Worm (Caenorhabditis elegans) whole organism, L1 larva: ENCODE data around the gene copb-1.

ENCODE experiments used
- C04F5.9 ChIP-seq: sonication (generic microtip); optimal IDR thresholded peaks from 2 replicates; lab custom pipeline; 2016; ENCODE audit warnings: missing genetic modification characterization, missing compliant biosample characterization
- F16B12.6 ChIP-seq: fragments of 150-350 bp; optimal IDR thresholded peaks from 2 replicates; lab custom pipeline; 2014; ENCODE audit warnings: missing biosample characterization, missing genetic modification characterization
- alr-1 ChIP-seq: fragments of 200-800 bp; sonication (Bioruptor generic); optimal IDR thresholded peaks from 2 replicates; lab custom pipeline; 2018; ENCODE audit warnings: borderline replicate concordance, mild to moderate bottlenecking, missing genetic modification characterization, missing compliant biosample characterization
- ama-1 ChIP-seq: fragments of 150-350 bp; optimal IDR thresholded peaks from 2 replicates; lab custom pipeline; 2014
- ceh-63 ChIP-seq: fragments of 200-800 bp; sonication (Bioruptor generic); optimal IDR thresholded peaks from 2 replicates; lab custom pipeline; 2018; ENCODE audit warnings: mild to moderate bottlenecking, missing genetic modification characterization, missing compliant biosample characterization
- ceh-8 ChIP-seq: fragments of 200-800 bp; sonication (Bioruptor generic); optimal IDR thresholded peaks from 2 replicates; lab custom pipeline; 2018; ENCODE audit warnings: mild to moderate bottlenecking, missing genetic modification characterization, moderate library complexity, missing compliant biosample characterization
- ceh-82 ChIP-seq, 3 experiments: fragments of 150-350 bp in 1 of 3; sonication (generic microtip) in 2 of 3; optimal IDR thresholded peaks; 2 replicates each; lab custom pipeline; 2014 to 2017; ENCODE audit warnings: missing biosample characterization in 3 of 3, missing genetic modification characterization in 3 of 3
- ceh-88 ChIP-seq: fragments of 200-800 bp; sonication (Bioruptor generic); IDR thresholded peaks from 2 replicates; pipeline ENCODE4 v1.3.6; 2022; ENCODE audit warnings: missing genetic modification characterization, missing compliant biosample characterization
- dpl-1 ChIP-seq, 3 experiments: fragments of 150-350 bp in 2 of 3; sonication (generic microtip) in 1 of 3; optimal IDR thresholded peaks; 2 replicates each; lab custom pipeline; 2014 to 2017; ENCODE audit warnings: missing biosample characterization in 3 of 3, missing genetic modification characterization in 3 of 3, missing genetic modification reagents in 3 of 3
- dsc-1 ChIP-seq: sonication (generic microtip); optimal IDR thresholded peaks from 2 replicates; lab custom pipeline; 2016; ENCODE audit warnings: mild to moderate bottlenecking, missing genetic modification characterization, missing compliant biosample characterization
- efl-1 ChIP-seq, 4 experiments: fragments of 150-350 bp; optimal IDR thresholded peaks in 3 of 4; peaks in 1 of 4; 1 replicate in 1 of 4; 2 replicates in 3 of 4; lab custom pipeline; 2014; ENCODE audit warnings: missing biosample characterization in 2 of 4, missing genetic modification characterization in 2 of 4, missing genetic modification reagents in 2 of 4
- egl-13 ChIP-seq: sonication (generic microtip); optimal IDR thresholded peaks from 2 replicates; lab custom pipeline; 2016; ENCODE audit warnings: missing genotype, missing genetic modification reagents, missing genetic modification characterization, missing compliant biosample characterization
- elt-3 ChIP-seq, 6 experiments: fragments of 150-350 bp in 1 of 6; sonication (generic microtip); optimal IDR thresholded peaks; 2 replicates each; lab custom pipeline; 2017 to 2018; ENCODE audit warnings: missing biosample characterization in 6 of 6, missing genetic modification characterization in 6 of 6, inconsistent platforms in 1 of 6
- ets-5 ChIP-seq: fragments of 200-800 bp; sonication (Bioruptor generic); IDR thresholded peaks from 2 replicates; pipeline ENCODE4 v1.3.6; 2022; ENCODE audit warnings: missing genetic modification characterization, missing compliant biosample characterization
- fkh-8 ChIP-seq: sonication (generic microtip); optimal IDR thresholded peaks from 2 replicates; lab custom pipeline; 2016; ENCODE audit warnings: mild to moderate bottlenecking, missing genetic modification characterization, missing compliant biosample characterization
- fos-1 ChIP-seq: fragments of 150-350 bp; optimal IDR thresholded peaks from 2 replicates; lab custom pipeline; 2014; ENCODE audit warnings: missing biosample characterization, missing genetic modification characterization
- hlh-17 ChIP-seq: fragments of 200-800 bp; sonication (Bioruptor generic); optimal IDR thresholded peaks from 2 replicates; lab custom pipeline; 2018; ENCODE audit warnings: missing genetic modification characterization, mild to moderate bottlenecking, missing compliant biosample characterization, moderate library complexity, borderline replicate concordance
- hlh-4 ChIP-seq: sonication (generic microtip); optimal IDR thresholded peaks from 2 replicates; lab custom pipeline; 2016; ENCODE audit warnings: mild to moderate bottlenecking, missing genetic modification characterization, missing compliant biosample characterization
- lin-13 ChIP-seq: fragments of 150-350 bp; optimal IDR thresholded peaks from 2 replicates; lab custom pipeline; 2014; ENCODE audit warnings: missing biosample characterization, missing genetic modification reagents, missing genetic modification characterization
- lin-15B ChIP-seq: fragments of 150-350 bp; sonication (generic microtip); optimal IDR thresholded peaks from 3 replicates; lab custom pipeline; 2014; ENCODE audit warnings: missing biosample characterization, missing genetic modification characterization
- lin-35 ChIP-seq, 2 experiments: fragments of 150-350 bp; optimal IDR thresholded peaks; 2 replicates each; lab custom pipeline; 2014; ENCODE audit warnings: missing biosample characterization in 2 of 2, missing genetic modification characterization in 2 of 2, missing genetic modification reagents in 2 of 2
- lsy-2 ChIP-seq, 2 experiments: fragments of 150-350 bp; optimal IDR thresholded peaks; 2 replicates each; lab custom pipeline; 2014; ENCODE audit warnings: missing biosample characterization in 2 of 2, missing genetic modification characterization in 2 of 2
- mdl-1 ChIP-seq, 2 experiments: fragments of 150-350 bp; optimal IDR thresholded peaks; 2 replicates each; lab custom pipeline; 2014 to 2017; ENCODE audit warnings: missing biosample characterization in 2 of 2, missing genetic modification characterization in 2 of 2, inconsistent platforms in 1 of 2
- nhr-19 ChIP-seq: fragments of 200-800 bp; sonication (Bioruptor generic); conservative IDR thresholded peaks from 2 replicates; pipeline ENCODE4 v1.3.6; 2022; ENCODE audit warnings: missing genetic modification characterization, missing compliant biosample characterization
- nhr-237 ChIP-seq: fragments of 150-350 bp; optimal IDR thresholded peaks from 2 replicates; lab custom pipeline; 2014; ENCODE audit warnings: missing biosample characterization, missing genetic modification characterization
- nhr-76 ChIP-seq: sonication (generic microtip); optimal IDR thresholded peaks from 2 replicates; lab custom pipeline; 2017; ENCODE audit warnings: missing biosample characterization, missing genetic modification characterization
- nhr-84 ChIP-seq: sonication (generic microtip); optimal IDR thresholded peaks from 2 replicates; lab custom pipeline; 2017; ENCODE audit warnings: missing biosample characterization, missing genetic modification characterization
- nhr-90 ChIP-seq: sonication (generic microtip); optimal IDR thresholded peaks from 2 replicates; lab custom pipeline; 2016; ENCODE audit warnings: mild to moderate bottlenecking, missing genetic modification characterization, missing compliant biosample characterization; ENCODE audit not compliant: poor library complexity
- pqm-1 ChIP-seq: sonication (generic microtip); optimal IDR thresholded peaks from 3 replicates; lab custom pipeline; 2017; ENCODE audit warnings: missing biosample characterization, missing genetic modification characterization
- skn-1 ChIP-seq: fragments of 150-350 bp; optimal IDR thresholded peaks from 2 replicates; lab custom pipeline; 2014; ENCODE audit warnings: missing biosample characterization, missing genetic modification characterization
- sup-37 ChIP-seq: fragments of 200-800 bp; sonication (Bioruptor generic); optimal IDR thresholded peaks from 2 replicates; lab custom pipeline; 2018; ENCODE audit warnings: mild to moderate bottlenecking, missing genetic modification characterization, missing compliant biosample characterization
- swsn-7 ChIP-seq: sonication (generic microtip); optimal IDR thresholded peaks from 2 replicates; lab custom pipeline; 2016; ENCODE audit warnings: missing genetic modification characterization, missing compliant biosample characterization
- tlp-1 ChIP-seq: fragments of 150-350 bp; optimal IDR thresholded peaks from 2 replicates; lab custom pipeline; 2014; ENCODE audit warnings: missing biosample characterization, missing genetic modification characterization
- unc-98 ChIP-seq: fragments of 200-800 bp; sonication (Bioruptor generic); IDR thresholded peaks from 2 replicates; pipeline ENCODE4 v1.3.6; 2022; ENCODE audit warnings: missing genetic modification characterization, missing compliant biosample characterization
- xbp-1 ChIP-seq: sonication (generic microtip); optimal IDR thresholded peaks from 2 replicates; lab custom pipeline; 2016; ENCODE audit warnings: missing genetic modification characterization, missing compliant biosample characterization

Gene copb-1

DNA sequence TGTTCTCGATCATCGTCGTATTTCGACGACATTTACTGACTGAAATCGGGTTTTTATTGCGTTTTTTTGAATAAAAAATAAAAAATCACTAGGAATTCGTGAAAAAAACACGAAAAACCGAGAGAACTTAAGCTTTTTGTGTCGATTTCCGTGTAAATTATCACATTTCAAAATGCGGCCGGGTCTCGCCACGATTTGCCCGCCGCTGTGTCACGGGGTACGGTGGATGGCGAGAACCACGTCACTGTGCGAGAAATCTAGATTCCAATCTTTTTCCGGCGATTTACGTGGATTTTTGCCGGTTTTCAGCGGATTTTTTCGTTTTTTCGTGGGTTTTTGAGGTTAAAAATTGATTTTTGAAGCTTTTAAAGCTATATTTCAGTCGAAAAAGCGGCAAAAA is 1.7 kb upstream of the copb-1 start, which contains the start of gene Y25C1A.8 (continued):
- peak; percentile 87 for TF ChIP-seq lin-13 (GFP tag; lab: Kevin White, UChicago)
- TF ChIP-seq swsn-7 (tag; lab: Kevin White, UChicago): peak; percentile 92
- TF ChIP-seq dsc-1: no peak
- TF ChIP-seq nhr-76 (tag; lab: Kevin White, UChicago): peak; percentile 31
- TF ChIP-seq nhr-84: no peak
- TF ChIP-seq nhr-237: peak; percentile 49
- peak; percentile 86 to 96 (median 94) for TF ChIP-seq ceh-82 (tag; optimal IDR thresholded peaks at IDR 0.05; lab: Kevin White, UChicago)
- 0 out of 2 replicates have a peak, but pooled peaks have one; percentile 47 for TF ChIP-seq unc-98 (GFP tag; lab: Robert Waterston, UW)
- TF ChIP-seq lsy-2 (tag; optimal IDR thresholded peaks at IDR 0.05; lab: Kevin White, UChicago): peak; percentile 100
- TF ChIP-seq ets-5: no peak
- peak; percentile 81 to 89 for TF ChIP-seq lin-35 (GFP tag; optimal IDR thresholded peaks at IDR 0.05; lab: Kevin White, UChicago)
- TF ChIP-seq mdl-1 (tag; optimal IDR thresholded peaks at IDR 0.05; lab: Kevin White, UChicago): peak in 1 of 2 experiments; percentile 82
- TF ChIP-seq nhr-19 (GFP tag; lab: Robert Waterston, UW): peak; percentile 91
- no peak for TF ChIP-seq pqm-1
- no peak for TF ChIP-seq hlh-17 (GFP tag; lab: Kevin White, UChicago)
- TF ChIP-seq alr-1: no peak
- TF ChIP-seq nhr-90: no peak
- TF ChIP-seq ama-1: peak; percentile 23
- TF ChIP-seq egl-13 (tag; lab: Kevin White, UChicago): peak; percentile 86
- peak; percentile 85 for TF ChIP-seq ceh-8 (GFP tag; lab: Kevin White, UChicago)
- TF ChIP-seq xbp-1 (tag; lab: Kevin White, UChicago): peak; percentile 99
- peak; percentile 93 for TF ChIP-seq fkh-8
- peak; percentile 75 for TF ChIP-seq fos-1 (tag; lab: Kevin White, UChicago)
- TF ChIP-seq ceh-88 (GFP tag; lab: Robert Waterston, UW): peak; percentile 58
- TF ChIP-seq elt-3 (tag; optimal IDR thresholded peaks at IDR 0.05; lab: Kevin White, UChicago): peak in 3 of 6 experiments; percentile 14 to 80 (median 74)
- peak; percentile 67 for TF ChIP-seq F16B12.6 (tag; lab: Kevin White, UChicago)
- TF ChIP-seq dpl-1 (GFP tag; optimal IDR thresholded peaks at IDR 0.05; lab: Kevin White, UChicago): peak; percentile 73 to 85 (median 84)
- TF ChIP-seq ceh-63 (GFP tag; lab: Kevin White, UChicago): no peak
- peak; percentile 58 for TF ChIP-seq lin-15B (tag; lab: Kevin White, UChicago)
- TF ChIP-seq C04F5.9 (tag; lab: Kevin White, UChicago): peak; percentile 100
- TF ChIP-seq sup-37 (GFP tag; lab: Kevin White, UChicago): peak; percentile 84

- no peak for TF ChIP-seq efl-1 (optimal IDR thresholded peaks at IDR 0.05; lab: Kevin White, UChicago)
- peak in 1 of 2 experiments; percentile 27 for TF ChIP-seq efl-1 (GFP tag; optimal IDR thresholded peaks at IDR 0.05 in 1 of 2; lab: Kevin White, UChicago)
- no peak for TF ChIP-seq ceh-63 (GFP tag; lab: Kevin White, UChicago)
These were observed 8.5 kb downstream of the copb-1 start for ce11 chrII:3087134-3087533.

DNA sequence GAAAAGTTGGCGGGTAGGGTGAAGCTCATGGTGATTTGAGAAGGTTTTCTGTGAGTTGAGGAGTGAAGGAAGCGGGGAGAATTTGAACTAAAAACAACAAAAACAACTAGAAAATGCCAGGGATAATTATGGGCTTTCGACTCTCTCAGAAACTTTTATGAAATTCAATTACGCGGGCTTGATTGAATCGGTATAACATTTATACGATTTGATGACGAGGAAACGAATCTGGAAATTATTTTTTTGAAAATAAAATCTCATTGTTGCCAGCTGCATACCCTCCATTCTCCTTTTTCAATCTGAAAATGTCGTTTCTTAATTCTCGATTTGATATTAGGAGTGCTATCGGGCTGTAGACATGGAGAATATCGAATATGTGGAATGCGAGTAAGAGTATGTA is 12.7 kb downstream of the copb-1 start, which contains the start of gene srg-21:
Gene srg-21, minus strand, starts transcription at position 101 of the 400 bp plus-strand sequence.
- no peak for TF ChIP-seq efl-1 (optimal IDR thresholded peaks at IDR 0.05; lab: Kevin White, UChicago)
- peak in 1 of 2 experiments; percentile 4 for TF ChIP-seq efl-1 (GFP tag; optimal IDR thresholded peaks at IDR 0.05 in 1 of 2; lab: Kevin White, UChicago)
- TF ChIP-seq skn-1 (tag; lab: Kevin White, UChicago): no peak
- TF ChIP-seq, all 84 proteins: peak for 1

DNA sequence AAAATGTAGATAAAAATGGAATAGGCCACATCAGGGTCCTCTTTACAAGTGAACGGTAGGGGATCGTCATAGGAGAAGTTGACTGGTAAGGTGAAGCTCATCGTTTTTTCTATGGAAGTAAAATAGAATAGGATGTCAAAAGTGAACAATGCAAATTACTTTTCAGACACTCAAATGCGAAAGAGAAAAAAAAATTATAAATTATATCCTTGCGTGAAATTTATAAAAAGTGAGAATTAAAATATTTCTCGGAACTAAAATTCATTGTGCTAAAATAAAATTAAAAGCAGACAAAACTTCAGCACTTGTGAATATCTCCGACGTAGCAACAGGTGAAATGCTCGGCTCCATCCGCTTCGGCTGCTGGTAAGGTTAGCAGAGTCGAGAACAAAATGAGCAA is 14.8 kb downstream of the copb-1 start, which contains the start of gene srg-22:
Gene srg-22, minus strand, starts transcription at position 101 of the 400 bp plus-strand sequence.
- TF ChIP-seq tlp-1: no peak
- peak; percentile 7 for TF ChIP-seq hlh-4 (tag; lab: Kevin White, UChicago)
- TF ChIP-seq, all 84 proteins: peak for 1
